Fruit fly (Drosophila melanogaster) whole organism, embryonic: ENCODE measurements around the gene Tob.

Source experiments
- Ada2b ChIP-seq: fragments of 200-800 bp; sonication (Bioruptor generic); IDR thresholded peaks from 2 replicates; pipeline ENCODE4 v1.3.6; 2022; ENCODE audit warnings: missing biosample characterization, missing genetic modification characterization
- Adf1 ChIP-seq: fragments of 200-800 bp; sonication (Bioruptor generic); IDR thresholded peaks from 2 replicates; pipeline ENCODE4 v1.3.6; 2022; ENCODE audit warnings: missing biosample characterization, missing genetic modification characterization
- Atf3 ChIP-seq: fragments of 200-800 bp; sonication (Bioruptor generic); optimal IDR thresholded peaks from 3 replicates; lab custom pipeline; 2016; ENCODE audit warnings: missing biosample characterization, missing genetic modification characterization
- CG10147 ChIP-seq: fragments of 200-800 bp; sonication (Bioruptor generic); optimal IDR thresholded peaks from 2 replicates; lab custom pipeline; 2019; ENCODE audit warnings: missing biosample characterization, mild to moderate bottlenecking, missing genetic modification characterization, moderate library complexity
- CG10321 ChIP-seq: fragments of 200-800 bp; sonication (Bioruptor generic); IDR thresholded peaks from 2 replicates; pipeline ENCODE4 v1.3.6; 2022; ENCODE audit warnings: missing biosample characterization, missing genetic modification characterization
- CG12744 ChIP-seq: fragments of 200-800 bp; sonication (Bioruptor generic); optimal IDR thresholded peaks from 2 replicates; lab custom pipeline; 2016; ENCODE audit warnings: missing biosample characterization, missing genetic modification characterization
- CG13296 ChIP-seq: fragments of 200-800 bp; sonication (Bioruptor generic); optimal IDR thresholded peaks from 3 replicates; lab custom pipeline; 2018; ENCODE audit warnings: missing biosample characterization, mild to moderate bottlenecking, missing genetic modification characterization
- CG13424 ChIP-seq: fragments of 200-800 bp; sonication (Bioruptor generic); optimal IDR thresholded peaks from 2 replicates; lab custom pipeline; 2019; ENCODE audit warnings: missing biosample characterization, mild to moderate bottlenecking, missing genetic modification characterization, moderate library complexity
- CG14014 ChIP-seq: fragments of 200-800 bp; sonication (Bioruptor generic); IDR thresholded peaks from 2 replicates; pipeline ENCODE4 v1.3.6; 2022; ENCODE audit warnings: missing biosample characterization, missing genetic modification characterization
- CG14710 ChIP-seq: fragments of 200-800 bp; sonication (Bioruptor generic); optimal IDR thresholded peaks from 3 replicates; lab custom pipeline; 2019; ENCODE audit warnings: missing biosample characterization, mild to moderate bottlenecking, missing genetic modification characterization, moderate library complexity
- CG14965 ChIP-seq: fragments of 200-800 bp; sonication (Bioruptor generic); optimal IDR thresholded peaks from 2 replicates; lab custom pipeline; 2016; ENCODE audit warnings: missing biosample characterization, missing genetic modification characterization, borderline replicate concordance
- CG15696 ChIP-seq: fragments of 200-800 bp; sonication (Bioruptor generic); optimal IDR thresholded peaks from 2 replicates; lab custom pipeline; 2019; ENCODE audit warnings: missing biosample characterization, mild to moderate bottlenecking, missing genetic modification characterization, moderate library complexity
- CG16813 ChIP-seq: fragments of 200-800 bp; sonication (Bioruptor generic); IDR thresholded peaks from 3 replicates; pipeline ENCODE4 v1.3.6; 2022; ENCODE audit warnings: missing biosample characterization, missing genetic modification characterization; ENCODE audit not compliant: partially characterized antibody
- CG17328 ChIP-seq: fragments of 200-800 bp; sonication (Bioruptor generic); IDR thresholded peaks from 2 replicates; pipeline ENCODE4 v1.3.6; 2022; ENCODE audit warnings: missing biosample characterization, missing genetic modification characterization
- CG1832 ChIP-seq: fragments of 200-800 bp; sonication (Bioruptor generic); optimal IDR thresholded peaks from 2 replicates; lab custom pipeline; 2017; ENCODE audit warnings: missing biosample characterization, mild to moderate bottlenecking, missing genetic modification characterization, inconsistent platforms
- CG30431 ChIP-seq: fragments of 200-800 bp; sonication (Bioruptor generic); optimal IDR thresholded peaks from 2 replicates; lab custom pipeline; 2017; ENCODE audit warnings: missing biosample characterization, missing genetic modification characterization
- CG34224 ChIP-seq: fragments of 200-800 bp; sonication (Bioruptor generic); IDR thresholded peaks from 3 replicates; pipeline ENCODE4 v1.3.6; 2022; ENCODE audit warnings: missing biosample characterization, missing genetic modification characterization; ENCODE audit not compliant: partially characterized antibody
- CG3726 ChIP-seq: fragments of 200-800 bp; sonication (Bioruptor generic); IDR thresholded peaks from 3 replicates; pipeline ENCODE4, ENCODE4 v1.3.6; 2022; ENCODE audit warnings: missing biosample characterization, missing genetic modification characterization
- CG4404 ChIP-seq: fragments of 200-800 bp; sonication (Bioruptor generic); IDR thresholded peaks from 2 replicates; pipeline ENCODE4 v1.3.6; 2022; ENCODE audit warnings: missing biosample characterization, missing genetic modification characterization
- CG4707 ChIP-seq: fragments of 200-800 bp; sonication (Bioruptor generic); optimal IDR thresholded peaks from 2 replicates; lab custom pipeline; 2018; ENCODE audit warnings: missing biosample characterization, mild to moderate bottlenecking, missing genetic modification characterization, moderate library complexity
- CG5245 ChIP-seq: fragments of 200-800 bp; sonication (Bioruptor generic); optimal IDR thresholded peaks from 3 replicates; lab custom pipeline; 2016; ENCODE audit warnings: missing biosample characterization, missing genetic modification characterization
- CG7372 ChIP-seq: fragments of 200-800 bp; sonication (Bioruptor generic); IDR thresholded peaks from 2 replicates; pipeline ENCODE4 v1.3.6; 2022; ENCODE audit warnings: missing biosample characterization, missing genetic modification characterization
- CG7963 ChIP-seq: fragments of 200-800 bp; sonication (Bioruptor generic); IDR thresholded peaks from 3 replicates; pipeline ENCODE4 v1.3.6; 2022; ENCODE audit warnings: missing biosample characterization, missing genetic modification characterization; ENCODE audit not compliant: partially characterized antibody
- CG8765 ChIP-seq: fragments of 200-800 bp; sonication (Bioruptor generic); IDR thresholded peaks from 2 replicates; pipeline ENCODE4 v1.3.6; 2022; ENCODE audit warnings: missing biosample characterization, missing genetic modification characterization
- Drgx ChIP-seq: fragments of 200-800 bp; sonication (Bioruptor generic); IDR thresholded peaks from 2 replicates; pipeline ENCODE4 v1.3.6; 2022; ENCODE audit warnings: missing biosample characterization, missing genetic modification characterization
- Elba2 ChIP-seq: fragments of 200-800 bp; sonication (Bioruptor generic); optimal IDR thresholded peaks from 3 replicates; lab custom pipeline; 2016; ENCODE audit warnings: missing biosample characterization, missing genetic modification characterization
- H2.0 ChIP-seq: fragments of 200-800 bp; sonication (Bioruptor generic); IDR thresholded peaks from 2 replicates; pipeline ENCODE4 v1.3.6; 2022; ENCODE audit warnings: missing biosample characterization, missing genetic modification characterization
- HHEX ChIP-seq: fragments of 200-800 bp; sonication (Bioruptor generic); optimal IDR thresholded peaks from 3 replicates; lab custom pipeline; 2017; ENCODE audit warnings: missing biosample characterization, mild to moderate bottlenecking, missing genetic modification characterization, missing genetic modification reagents
- Hand ChIP-seq: fragments of 200-800 bp; sonication (Bioruptor generic); optimal IDR thresholded peaks from 2 replicates; lab custom pipeline; 2017; ENCODE audit warnings: mild to moderate bottlenecking, missing biosample characterization, missing genetic modification reagents, missing genetic modification characterization
- HmgZ ChIP-seq: fragments of 200-800 bp; sonication (Bioruptor generic); optimal IDR thresholded peaks from 2 replicates; lab custom pipeline; 2018; ENCODE audit warnings: missing biosample characterization, mild to moderate bottlenecking, missing genetic modification characterization
- Hsf ChIP-seq: fragments of 200-800 bp; sonication (Bioruptor generic); optimal IDR thresholded peaks from 3 replicates; lab custom pipeline; 2016; ENCODE audit warnings: missing biosample characterization, missing genetic modification characterization
- Mad ChIP-seq: fragments of 200-800 bp; sonication (Bioruptor generic); optimal IDR thresholded peaks from 2 replicates; lab custom pipeline; 2016; ENCODE audit warnings: missing biosample characterization, missing genetic modification characterization
- Max ChIP-seq: fragments of 200-800 bp; sonication (Bioruptor generic); optimal IDR thresholded peaks from 2 replicates; lab custom pipeline; 2016; ENCODE audit warnings: missing biosample characterization, mild to moderate bottlenecking, missing genetic modification characterization
- Mes4 ChIP-seq: fragments of 200-800 bp; sonication (Bioruptor generic); optimal IDR thresholded peaks from 2 replicates; lab custom pipeline; 2016; ENCODE audit warnings: missing biosample characterization, missing genetic modification characterization
- NFAT ChIP-seq: fragments of 200-800 bp; sonication (Bioruptor generic); IDR thresholded peaks from 2 replicates; pipeline ENCODE4 v1.3.6; 2022; ENCODE audit warnings: missing biosample characterization, missing genetic modification characterization
- Optix ChIP-seq: fragments of 200-800 bp; sonication (Bioruptor generic); IDR thresholded peaks from 3 replicates; pipeline ENCODE4 v1.3.6; 2022; ENCODE audit warnings: missing biosample characterization, missing genetic modification characterization
- Poxn ChIP-seq: fragments of 200-800 bp; sonication (Bioruptor generic); IDR thresholded peaks from 2 replicates; pipeline ENCODE4 v1.3.6; 2022; ENCODE audit warnings: missing biosample characterization, missing genetic modification characterization
- Ptx1 ChIP-seq: fragments of 200-800 bp; sonication (Bioruptor generic); IDR thresholded peaks from 2 replicates; pipeline ENCODE4 v1.3.6; 2022; ENCODE audit warnings: missing biosample characterization, missing genetic modification characterization
- bab2 ChIP-seq: fragments of 200-800 bp; sonication (Bioruptor generic); optimal IDR thresholded peaks from 2 replicates; lab custom pipeline; 2016; ENCODE audit warnings: missing biosample characterization, missing genetic modification characterization
- bowl ChIP-seq: fragments of 200-800 bp; sonication (Bioruptor generic); IDR thresholded peaks from 2 replicates; pipeline ENCODE4 v1.3.6; 2022; ENCODE audit warnings: missing biosample characterization, missing genetic modification characterization
- ems ChIP-seq: fragments of 200-800 bp; sonication (Bioruptor generic); optimal IDR thresholded peaks from 3 replicates; lab custom pipeline; 2016; ENCODE audit warnings: missing biosample characterization, missing genetic modification characterization
- exex ChIP-seq: fragments of 200-800 bp; sonication (Bioruptor generic); optimal IDR thresholded peaks from 4 replicates; lab custom pipeline; 2018; ENCODE audit warnings: missing biosample characterization, mild to moderate bottlenecking, missing genetic modification characterization, moderate library complexity
- fd3F ChIP-seq: fragments of 200-800 bp; sonication (Bioruptor generic); optimal IDR thresholded peaks from 2 replicates; lab custom pipeline; 2018; ENCODE audit warnings: missing biosample characterization, mild to moderate bottlenecking, missing genetic modification characterization, moderate library complexity
- fd96Cb ChIP-seq: fragments of 200-800 bp; sonication (Bioruptor generic); optimal IDR thresholded peaks from 2 replicates; lab custom pipeline; 2018; ENCODE audit warnings: missing biosample characterization, mild to moderate bottlenecking, missing genetic modification characterization, moderate library complexity
- gfzf ChIP-seq: fragments of 200-800 bp; sonication (Bioruptor generic); optimal IDR thresholded peaks from 2 replicates; lab custom pipeline; 2016; ENCODE audit warnings: missing biosample characterization, mild to moderate bottlenecking, missing genetic modification characterization, moderate library complexity
- gt ChIP-seq: fragments of 200-800 bp; sonication (Bioruptor generic); IDR thresholded peaks from 2 replicates; pipeline ENCODE4 v1.3.6; 2022; ENCODE audit warnings: missing biosample characterization, missing genetic modification characterization
- kni ChIP-seq: fragments of 200-800 bp; sonication (Bioruptor generic); optimal IDR thresholded peaks from 3 replicates; lab custom pipeline; 2017; ENCODE audit warnings: mild to moderate bottlenecking, missing biosample characterization, missing genetic modification reagents, missing genetic modification characterization
- lola ChIP-seq, 3 experiments: fragments of >200 bp in 2 of 3; fragments of 200-800 bp in 1 of 3; sonication (Bioruptor generic) in 1 of 3; optimal IDR thresholded peaks; 2 replicates each; lab custom pipeline; 2017 to 2019; ENCODE audit warnings: missing biosample characterization in 3 of 3, missing genetic modification characterization in 3 of 3, mild to moderate bottlenecking in 1 of 3, moderate library complexity in 1 of 3
- sisA ChIP-seq: fragments of 200-800 bp; sonication (Bioruptor generic); IDR thresholded peaks from 2 replicates; pipeline ENCODE4 v1.3.6; 2022; ENCODE audit warnings: missing biosample characterization, missing genetic modification characterization
- slp2 ChIP-seq: fragments of 200-800 bp; sonication (Bioruptor generic); optimal IDR thresholded peaks from 2 replicates; lab custom pipeline; 2016; ENCODE audit warnings: missing biosample characterization, missing genetic modification characterization
- trem ChIP-seq: fragments of 200-800 bp; optimal IDR thresholded peaks from 3 replicates; lab custom pipeline; 2019; ENCODE audit warnings: missing biosample characterization, mild to moderate bottlenecking, missing genetic modification characterization, moderate library complexity
- unc-4 ChIP-seq: fragments of 200-800 bp; sonication (Bioruptor generic); IDR thresholded peaks from 2 replicates; pipeline ENCODE4 v1.3.6; 2022; ENCODE audit warnings: missing biosample characterization, missing genetic modification characterization; ENCODE audit not compliant: partially characterized antibody

The Tob gene

dm6 chrX:16139030-16139429 is 47.7 kb upstream of the Tob start (continued):
- TF ChIP-seq unc-4 (GFP tag; lab: Robert Waterston, UW) (no peak), gt (GFP tag; lab: Robert Waterston, UW) (no peak), CG30431 (GFP tag; lab: Kevin White, UChicago) (no peak), NFAT (GFP tag; lab: Robert Waterston, UW) (no peak), CG4404 (GFP tag; lab: Robert Waterston, UW) (0 out of 2 replicates have a peak, but pooled peaks have one; percentile 25), fd96Cb (tag; lab: Kevin White, UChicago) (no peak), H2.0 (GFP tag; lab: Robert Waterston, UW) (no peak), CG13424 (tag; lab: Kevin White, UChicago) (no peak), gfzf (GFP tag; lab: Kevin White, UChicago) (no peak), Mad (GFP tag; lab: Kevin White, UChicago) (no peak), HmgZ (tag; lab: Kevin White, UChicago) (no peak), Adf1 (GFP tag; lab: Robert Waterston, UW) (no peak), CG34224 (GFP tag; lab: Robert Waterston, UW) (no peak), HHEX (GFP tag; lab: Kevin White, UChicago) (no peak), CG7963 (GFP tag; lab: Robert Waterston, UW) (no peak), CG12744 (no peak), Mes4 (GFP tag; lab: Kevin White, UChicago) (no peak), exex (tag; lab: Kevin White, UChicago) (no peak), bowl (GFP tag; lab: Robert Waterston, UW) (no peak), Hsf (GFP tag; lab: Kevin White, UChicago) (no peak), lola (GFP tag; optimal IDR thresholded peaks at IDR 0.05; lab: Kevin White, UChicago) (peak in 1 of 3 experiments; percentile 30), CG15696 (tag; lab: Kevin White, UChicago) (peak; percentile 35), CG14965 (GFP tag; lab: Kevin White, UChicago) (no peak), Drgx (GFP tag; lab: Robert Waterston, UW) (peak; percentile 39), CG4707 (GFP tag; lab: Kevin White, UChicago) (no peak), CG10147 (GFP tag; lab: Kevin White, UChicago) (no peak), Elba2 (GFP tag; lab: Kevin White, UChicago) (peak; percentile 26), sisA (no peak), fd3F (GFP tag; lab: Kevin White, UChicago) (no peak), Poxn (GFP tag; lab: Robert Waterston, UW) (no peak), CG14014 (GFP tag; lab: Robert Waterston, UW) (no peak), CG3726 (GFP tag; lab: Robert Waterston, UW) (no peak), Ptx1 (GFP tag; lab: Robert Waterston, UW) (no peak), kni (GFP tag; lab: Kevin White, UChicago) (no peak), Optix (GFP tag; lab: Robert Waterston, UW) (0 out of 3 replicates have a peak, but pooled peaks have one; percentile 16), CG1832 (GFP tag; lab: Kevin White, UChicago) (no peak), Ada2b (GFP tag; lab: Robert Waterston, UW) (no peak), trem (tag; lab: Kevin White, UChicago) (no peak), Hand (GFP tag; lab: Kevin White, UChicago) (no peak), CG17328 (no peak), CG10321 (no peak), CG8765 (no peak), CG13296 (no peak), bab2 (no peak), CG5245 (GFP tag; lab: Kevin White, UChicago) (no peak), CG16813 (no peak), CG7372 (no peak), slp2 (GFP tag; lab: Kevin White, UChicago) (no peak), Max (GFP tag; lab: Kevin White, UChicago) (no peak), Atf3 (GFP tag; lab: Kevin White, UChicago) (no peak), ems (no peak), CG14710 (tag; lab: Kevin White, UChicago) (no peak)
